Worm (Caenorhabditis elegans) whole organism, L1 larva: ENCODE data around the gene R52.4.

Source experiments
- F16B12.6 ChIP-seq: fragments of 150-350 bp; optimal IDR thresholded peaks from 2 replicates; lab custom pipeline; 2014; ENCODE audit warnings: missing biosample characterization, missing genetic modification characterization
- alr-1 ChIP-seq: fragments of 200-800 bp; sonication (Bioruptor generic); optimal IDR thresholded peaks from 2 replicates; lab custom pipeline; 2018; ENCODE audit warnings: borderline replicate concordance, mild to moderate bottlenecking, missing genetic modification characterization, missing compliant biosample characterization
- elt-3 ChIP-seq, 6 experiments: fragments of 150-350 bp in 1 of 6; sonication (generic microtip); optimal IDR thresholded peaks; 2 replicates each; lab custom pipeline; 2017 to 2018; ENCODE audit warnings: missing biosample characterization in 6 of 6, missing genetic modification characterization in 6 of 6, inconsistent platforms in 1 of 6
- fkh-8 ChIP-seq: sonication (generic microtip); optimal IDR thresholded peaks from 2 replicates; lab custom pipeline; 2016; ENCODE audit warnings: mild to moderate bottlenecking, missing genetic modification characterization, missing compliant biosample characterization
- lin-35 ChIP-seq, 2 experiments: fragments of 150-350 bp; optimal IDR thresholded peaks; 2 replicates each; lab custom pipeline; 2014; ENCODE audit warnings: missing biosample characterization in 2 of 2, missing genetic modification characterization in 2 of 2, missing genetic modification reagents in 2 of 2
- lsy-2 ChIP-seq, 2 experiments: fragments of 150-350 bp; optimal IDR thresholded peaks; 2 replicates each; lab custom pipeline; 2014; ENCODE audit warnings: missing biosample characterization in 2 of 2, missing genetic modification characterization in 2 of 2
- nhr-237 ChIP-seq: fragments of 150-350 bp; optimal IDR thresholded peaks from 2 replicates; lab custom pipeline; 2014; ENCODE audit warnings: missing biosample characterization, missing genetic modification characterization
- pag-3 ChIP-seq: sonication (generic microtip); optimal IDR thresholded peaks from 2 replicates; lab custom pipeline; 2017; ENCODE audit warnings: missing genetic modification characterization, mild to moderate bottlenecking, missing compliant biosample characterization, antibody characterized with exemption, borderline replicate concordance; ENCODE audit not compliant: insufficient read depth
- pqm-1 ChIP-seq: sonication (generic microtip); optimal IDR thresholded peaks from 3 replicates; lab custom pipeline; 2017; ENCODE audit warnings: missing biosample characterization, missing genetic modification characterization
- snpc-4 ChIP-seq: fragments of 150-350 bp; optimal IDR thresholded peaks from 2 replicates; lab custom pipeline; 2014; ENCODE audit warnings: missing biosample characterization, missing genetic modification characterization
- unc-130 ChIP-seq: fragments of 150-350 bp; optimal IDR thresholded peaks from 2 replicates; lab custom pipeline; 2017; ENCODE audit warnings: missing biosample characterization, missing genetic modification characterization, inconsistent platforms
- zag-1 ChIP-seq: fragments of 150-350 bp; optimal IDR thresholded peaks from 2 replicates; lab custom pipeline; 2014; ENCODE audit warnings: missing biosample characterization, missing genetic modification characterization
- ztf-4 ChIP-seq: fragments of 150-350 bp; optimal IDR thresholded peaks from 2 replicates; lab custom pipeline; 2014; ENCODE audit warnings: missing biosample characterization, missing genetic modification characterization

DNA sequence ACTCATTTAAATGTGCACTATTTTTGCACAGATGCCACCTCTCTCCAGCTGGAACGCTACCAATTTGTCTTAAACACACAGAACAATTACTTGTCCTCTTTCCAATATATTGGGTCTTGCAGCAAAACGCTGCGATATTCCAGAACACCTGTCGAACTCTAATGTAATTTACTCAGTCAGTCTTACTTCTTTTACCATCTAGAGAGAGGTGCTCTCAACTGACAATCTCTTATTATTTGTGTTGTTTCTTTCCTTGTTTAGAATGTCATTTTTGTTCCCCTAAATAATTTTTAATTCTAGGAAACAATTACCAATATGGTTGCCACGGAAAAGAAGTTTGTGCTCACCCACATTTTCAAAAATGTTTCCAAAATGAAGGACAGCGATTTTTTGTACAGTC lies 22.6 kb upstream of the R52.4 start, which contains the start of gene sdz-28:
- TF ChIP-seq nhr-237 (tag; lab: Kevin White, UChicago): no peak
- no peak for TF ChIP-seq pqm-1 (tag; lab: Kevin White, UChicago)
- TF ChIP-seq alr-1 (tag; lab: Kevin White, UChicago): no peak
- no peak for TF ChIP-seq F16B12.6 (tag; lab: Kevin White, UChicago)
- no peak for TF ChIP-seq lsy-2 (tag; optimal IDR thresholded peaks at IDR 0.05; lab: Kevin White, UChicago)
- no peak for TF ChIP-seq fkh-8 (tag; lab: Kevin White, UChicago)
- TF ChIP-seq zag-1: no peak
- TF ChIP-seq lin-35 (GFP tag; optimal IDR thresholded peaks at IDR 0.05; lab: Kevin White, UChicago): no peak
- TF ChIP-seq unc-130 (tag; lab: Kevin White, UChicago): no peak
- TF ChIP-seq elt-3 (tag; optimal IDR thresholded peaks at IDR 0.05; lab: Kevin White, UChicago): no peak
- TF ChIP-seq snpc-4: no peak
- no peak for TF ChIP-seq pag-3 (tag; lab: Kevin White, UChicago)
- no peak for TF ChIP-seq ztf-4 (tag; lab: Kevin White, UChicago)
